Fruit fly (Drosophila melanogaster): ENCODE results near the gene vls.
A peak's percentile ranks its signal among the peaks of the same experiment; 100 is the strongest.

Gene vls

DNA sequence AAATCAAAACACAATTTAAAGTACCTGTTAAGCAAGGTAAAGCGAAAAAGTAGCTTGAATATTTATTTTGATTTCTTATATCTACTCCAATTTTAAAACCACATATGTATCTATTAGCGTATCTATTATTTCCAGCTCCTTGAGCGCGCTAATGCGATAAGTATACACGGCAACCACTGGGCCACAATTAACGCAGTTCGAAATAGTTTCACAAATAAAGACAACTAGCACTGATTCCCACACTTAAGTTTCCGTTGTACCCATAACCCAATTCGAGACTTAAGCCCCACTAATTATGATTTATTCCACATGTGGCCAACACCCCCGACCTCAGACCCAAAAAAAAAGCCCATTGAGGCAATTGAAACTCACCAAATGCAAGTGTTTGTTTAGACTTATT, 49.0 kb downstream of the vls start (continued):
- TF ChIP-seq C15 (GFP tag; IDR thresholded peaks at IDR 0.05): no peak
- no peak for TF ChIP-seq nau (GFP tag; optimal IDR thresholded peaks at IDR 0.05)
- no peak for TF ChIP-seq Oaz (GFP tag; IDR thresholded peaks at IDR 0.05)
- TF ChIP-seq CG14965 (GFP tag; optimal IDR thresholded peaks at IDR 0.05; ENCODE audit: borderline replicate concordance): no peak
- no peak for TF ChIP-seq Hr39 (optimal IDR thresholded peaks at IDR 0.05)
- TF ChIP-seq corto (GFP tag; optimal IDR thresholded peaks at IDR 0.05): no peak
- TF ChIP-seq Eip74EF (GFP tag; optimal IDR thresholded peaks at IDR 0.05): no peak
- TF ChIP-seq CG7928 (GFP tag; optimal IDR thresholded peaks at IDR 0.05): no peak
- TF ChIP-seq CG8478 (optimal IDR thresholded peaks at IDR 0.05): no peak
- TF ChIP-seq CG17359 (tag; optimal IDR thresholded peaks at IDR 0.05): peak; percentile 6
- no peak for TF ChIP-seq caup (GFP tag; optimal IDR thresholded peaks at IDR 0.05; ENCODE audit: severe bottlenecking)
- no peak for TF ChIP-seq CG4617 (GFP tag; optimal IDR thresholded peaks at IDR 0.05; ENCODE audit: borderline replicate concordance)
- no peak for TF ChIP-seq Mrtf (GFP tag; IDR thresholded peaks at IDR 0.05)
- no peak for TF ChIP-seq CG11723 (GFP tag; optimal IDR thresholded peaks at IDR 0.05)
- no peak for TF ChIP-seq stwl (tag; optimal IDR thresholded peaks at IDR 0.05)
- TF ChIP-seq H15 (GFP tag; IDR thresholded peaks at IDR 0.05): no peak
- TF ChIP-seq Neu2 (GFP tag; optimal IDR thresholded peaks at IDR 0.05; ENCODE audit: borderline replicate concordance): no peak
- TF ChIP-seq maf-S (GFP tag; optimal IDR thresholded peaks at IDR 0.05): no peak
- TF ChIP-seq croc (GFP tag; conservative IDR thresholded peaks at IDR 0.05): no peak
- TF ChIP-seq kni (GFP tag; optimal IDR thresholded peaks at IDR 0.05): no peak
- 0 out of 2 replicates have a peak, but pooled peaks have one; percentile 51 for TF ChIP-seq Awh (GFP tag; IDR thresholded peaks at IDR 0.05)
- no peak for TF ChIP-seq Myb (GFP tag; optimal IDR thresholded peaks at IDR 0.05)
- no peak for TF ChIP-seq CG17186 (GFP tag; optimal IDR thresholded peaks at IDR 0.05)
- TF ChIP-seq wek (GFP tag; optimal IDR thresholded peaks at IDR 0.05): peak; percentile 55
- no peak for TF ChIP-seq CG10366 (GFP tag; IDR thresholded peaks at IDR 0.05)
- no peak for TF ChIP-seq al (GFP tag; IDR thresholded peaks at IDR 0.05)
- no peak for TF ChIP-seq Atf3 (GFP tag; optimal IDR thresholded peaks at IDR 0.05)
- TF ChIP-seq CG18764 (GFP tag; optimal IDR thresholded peaks at IDR 0.05): no peak
- TF ChIP-seq nerfin-2 (GFP tag; IDR thresholded peaks at IDR 0.05; ENCODE audit: partially characterized antibody): no peak
- no peak for TF ChIP-seq CG17612 (GFP tag; IDR thresholded peaks at IDR 0.05)
- TF ChIP-seq Dp (GFP tag; optimal IDR thresholded peaks at IDR 0.05): no peak
- TF ChIP-seq Asciz (GFP tag; optimal IDR thresholded peaks at IDR 0.05): peak; percentile 51
- TF ChIP-seq fd3F (GFP tag; optimal IDR thresholded peaks at IDR 0.05): no peak
- TF ChIP-seq CG2875 (GFP tag; optimal IDR thresholded peaks at IDR 0.05): peak; percentile 23
- no peak for TF ChIP-seq ind (GFP tag; optimal IDR thresholded peaks at IDR 0.05)
- no peak for TF ChIP-seq ab (GFP tag; optimal IDR thresholded peaks at IDR 0.05)
- TF ChIP-seq CG13624 (GFP tag; optimal IDR thresholded peaks at IDR 0.05): no peak
- no peak for TF ChIP-seq dan (GFP tag; IDR thresholded peaks at IDR 0.05)
- TF ChIP-seq D19B (GFP tag; optimal IDR thresholded peaks at IDR 0.05): no peak
- no peak for TF ChIP-seq peb (GFP tag; IDR thresholded peaks at IDR 0.05)
- no peak for TF ChIP-seq danr (GFP tag; IDR thresholded peaks at IDR 0.05)
- no peak for TF ChIP-seq Six4 (GFP tag; optimal IDR thresholded peaks at IDR 0.05)
- no peak for TF ChIP-seq kay (GFP tag; optimal IDR thresholded peaks at IDR 0.05)
- TF ChIP-seq CG2678 (tag; optimal IDR thresholded peaks at IDR 0.05): peak; percentile 39
- no peak for TF ChIP-seq sqz (GFP tag; optimal IDR thresholded peaks at IDR 0.05)
- TF ChIP-seq Optix (GFP tag; IDR thresholded peaks at IDR 0.05): no peak
- peak; percentile 5 for TF ChIP-seq unpg (GFP tag; optimal IDR thresholded peaks at IDR 0.05)
- peak; percentile 7 for TF ChIP-seq Blimp-1 (GFP tag; optimal IDR thresholded peaks at IDR 0.05)
- TF ChIP-seq ash1 (GFP tag; optimal IDR thresholded peaks at IDR 0.05): no peak
- TF ChIP-seq CG1233 (GFP tag; optimal IDR thresholded peaks at IDR 0.05): peak; percentile 19
- no peak for TF ChIP-seq CG8388 (GFP tag; optimal IDR thresholded peaks at IDR 0.05)
- TF ChIP-seq CG3995 (GFP tag; optimal IDR thresholded peaks at IDR 0.05): no peak

All from whole organism, embryonic.